Worm (Caenorhabditis elegans) whole organism, early embryonic: ENCODE data around the gene sbp-1.

Source experiments
- B0310.2 ChIP-seq: sonication (generic microtip); optimal IDR thresholded peaks from 2 replicates; lab custom pipeline; 2016; ENCODE audit warnings: mild to moderate bottlenecking, missing genetic modification characterization, missing compliant biosample characterization
- F13C5.2 ChIP-seq: sonication (generic microtip); optimal IDR thresholded peaks from 2 replicates; lab custom pipeline; 2017; ENCODE audit warnings: mild to moderate bottlenecking, missing genetic modification characterization, inconsistent platforms, missing compliant biosample characterization
- aly-1 ChIP-seq: sonication (generic microtip); optimal IDR thresholded peaks from 2 replicates; lab custom pipeline; 2016; ENCODE audit warnings: missing genetic modification characterization, missing compliant biosample characterization
- ama-1 ChIP-seq: fragments of 150-350 bp; optimal IDR thresholded peaks from 2 replicates; lab custom pipeline; 2014
- ceh-13 ChIP-seq: fragments of 200-800 bp; sonication (Bioruptor generic); optimal IDR thresholded peaks from 2 replicates; lab custom pipeline; 2018; ENCODE audit warnings: mild to moderate bottlenecking, missing genetic modification characterization, missing compliant biosample characterization
- ceh-36 ChIP-seq: sonication (generic microtip); optimal IDR thresholded peaks from 2 replicates; lab custom pipeline; 2016; ENCODE audit warnings: missing genetic modification characterization, inconsistent platforms, missing compliant biosample characterization
- ets-7 ChIP-seq: sonication (generic microtip); optimal IDR thresholded peaks from 2 replicates; lab custom pipeline; 2016; ENCODE audit warnings: missing genotype, missing genetic modification characterization, missing compliant biosample characterization
- flt-1 ChIP-seq: fragments of 200-800 bp; sonication (Bioruptor generic); IDR thresholded peaks from 2 replicates; pipeline ENCODE4 v1.3.6; 2022; ENCODE audit warnings: missing genetic modification characterization, missing compliant biosample characterization
- hmbx-1 ChIP-seq: sonication (generic microtip); optimal IDR thresholded peaks from 2 replicates; lab custom pipeline; 2016; ENCODE audit warnings: mild to moderate bottlenecking, missing genetic modification characterization, missing compliant biosample characterization
- hmg-4 ChIP-seq: fragments of 200-800 bp; sonication (Bioruptor generic); optimal IDR thresholded peaks from 2 replicates; lab custom pipeline; 2018; ENCODE audit warnings: mild to moderate bottlenecking, missing genetic modification characterization, missing compliant biosample characterization
- hnd-1 ChIP-seq: sonication (generic microtip); optimal IDR thresholded peaks from 2 replicates; lab custom pipeline; 2016; ENCODE audit warnings: missing genetic modification characterization, missing compliant biosample characterization
- pes-1 ChIP-seq: fragments of 200-800 bp; sonication (Bioruptor generic); IDR thresholded peaks from 2 replicates; pipeline ENCODE4 v1.3.6; 2022; ENCODE audit warnings: missing genetic modification reagents, missing genetic modification characterization, missing compliant biosample characterization
- scrt-1 ChIP-seq: fragments of 200-800 bp; sonication (Bioruptor generic); IDR thresholded peaks from 2 replicates; pipeline ENCODE4 v1.3.6; 2022; ENCODE audit warnings: missing genetic modification characterization, missing compliant biosample characterization
- sea-1 ChIP-seq: fragments of 200-800 bp; sonication (Bioruptor generic); conservative IDR thresholded peaks from 2 replicates; pipeline ENCODE4 v1.3.6; 2022; ENCODE audit warnings: missing genetic modification characterization, missing compliant biosample characterization
- tbx-11 ChIP-seq: fragments of 200-800 bp; sonication (Bioruptor generic); IDR thresholded peaks from 2 replicates; pipeline ENCODE4 v1.3.6; 2022; ENCODE audit warnings: missing genetic modification characterization, missing compliant biosample characterization
- tbx-37 ChIP-seq: fragments of 200-800 bp; sonication (Bioruptor generic); conservative IDR thresholded peaks from 2 replicates; pipeline ENCODE4 v1.3.6; 2022; ENCODE audit warnings: missing genetic modification reagents, missing genetic modification characterization, missing compliant biosample characterization
- tra-4 ChIP-seq: sonication (generic microtip); optimal IDR thresholded peaks from 2 replicates; lab custom pipeline; 2017; ENCODE audit warnings: missing genetic modification characterization, missing compliant biosample characterization

Gene sbp-1

ce11 chrIII:11442556-11442955 lies at the start of gene sbp-1:
Gene sbp-1, minus strand, starts transcription at chrIII:11442566.
- TF ChIP-seq hmg-4 (GFP tag; lab: Kevin White, UChicago) (no peak), sea-1 (GFP tag; lab: Robert Waterston, UW) (no peak), hnd-1 (tag; lab: Kevin White, UChicago) (no peak), flt-1 (no peak), tra-4 (tag; lab: Kevin White, UChicago) (no peak), tbx-11 (no peak), B0310.2 (tag; lab: Kevin White, UChicago) (no peak), ceh-13 (no peak), tbx-37 (no peak), ama-1 (no peak), pes-1 (no peak)

- TF ChIP-seq aly-1 (tag; lab: Kevin White, UChicago) (no peak), tbx-37 (no peak), hmg-4 (GFP tag; lab: Kevin White, UChicago) (no peak), tra-4 (tag; lab: Kevin White, UChicago) (no peak), tbx-11 (no peak), ama-1 (no peak), sea-1 (GFP tag; lab: Robert Waterston, UW) (no peak), ceh-13 (no peak), F13C5.2 (tag; lab: Kevin White, UChicago) (no peak), hmbx-1 (tag; lab: Kevin White, UChicago) (no peak), B0310.2 (tag; lab: Kevin White, UChicago) (no peak), ets-7 (no peak), hnd-1 (tag; lab: Kevin White, UChicago) (no peak), pes-1 (no peak)
These were observed 47.9 kb upstream of the sbp-1 start for ce11 chrIII:11490221-11490620.

- TF ChIP-seq hmg-4 (GFP tag; lab: Kevin White, UChicago) (no peak), flt-1 (no peak), B0310.2 (tag; lab: Kevin White, UChicago) (no peak), ceh-13 (no peak), ama-1 (no peak), aly-1 (tag; lab: Kevin White, UChicago) (no peak), sea-1 (GFP tag; lab: Robert Waterston, UW) (no peak), hnd-1 (tag; lab: Kevin White, UChicago) (no peak), pes-1 (no peak), scrt-1 (GFP tag; lab: Robert Waterston, UW) (no peak), ceh-36 (tag; lab: Kevin White, UChicago) (no peak)
These were observed 47.2 kb upstream of the sbp-1 start for ce11 chrIII:11489601-11490000.

ce11 chrIII:11488662-11489349 lies 46.4 kb upstream of the sbp-1 start:
- no peak for TF ChIP-seq tbx-11
- no peak for TF ChIP-seq flt-1
- TF ChIP-seq hmbx-1 (tag; lab: Kevin White, UChicago): no peak
- no peak for TF ChIP-seq pes-1
- TF ChIP-seq ama-1: no peak
- TF ChIP-seq hmg-4 (GFP tag; lab: Kevin White, UChicago): no peak
- TF ChIP-seq B0310.2 (tag; lab: Kevin White, UChicago): no peak
- no peak for TF ChIP-seq aly-1 (tag; lab: Kevin White, UChicago)
- TF ChIP-seq tbx-37: no peak
- TF ChIP-seq tra-4 (tag; lab: Kevin White, UChicago): no peak

- TF ChIP-seq ceh-36 (tag; lab: Kevin White, UChicago) (no peak), sea-1 (GFP tag; lab: Robert Waterston, UW) (no peak), tbx-37 (no peak), pes-1 (no peak), scrt-1 (GFP tag; lab: Robert Waterston, UW) (no peak), hnd-1 (tag; lab: Kevin White, UChicago) (no peak), ets-7 (no peak), tra-4 (tag; lab: Kevin White, UChicago) (no peak)
These were observed 44.9 kb upstream of the sbp-1 start, which contains the start of gene popl-5 for ce11 chrIII:11487245-11487644. Gene popl-5, minus strand, starts transcription at chrIII:11487345.

- TF ChIP-seq F13C5.2 (tag; lab: Kevin White, UChicago) (no peak), tbx-37 (no peak), scrt-1 (GFP tag; lab: Robert Waterston, UW) (no peak), tra-4 (tag; lab: Kevin White, UChicago) (no peak), B0310.2 (tag; lab: Kevin White, UChicago) (no peak), hmbx-1 (tag; lab: Kevin White, UChicago) (no peak), ets-7 (no peak), ama-1 (no peak), flt-1 (no peak), ceh-13 (no peak), pes-1 (no peak), hmg-4 (GFP tag; lab: Kevin White, UChicago) (no peak), ceh-36 (tag; lab: Kevin White, UChicago) (no peak), sea-1 (GFP tag; lab: Robert Waterston, UW) (no peak), hnd-1 (tag; lab: Kevin White, UChicago) (no peak)
These were observed 41.8 kb upstream of the sbp-1 start, which contains the start of gene fbxa-220 for ce11 chrIII:11484139-11484590. Gene fbxa-220, minus strand, starts transcription at chrIII:11484189.

- TF ChIP-seq B0310.2 (tag; lab: Kevin White, UChicago): no peak
These were observed 39.0 kb upstream of the sbp-1 start for ce11 chrIII:11481309-11481845.
